Worm (Caenorhabditis elegans): ENCODE results near the gene tig-3.

- TF ChIP-seq ama-1 (optimal IDR thresholded peaks at IDR 0.05) (no peak), B0310.2 (tag; optimal IDR thresholded peaks at IDR 0.05) (no peak), aly-1 (tag; optimal IDR thresholded peaks at IDR 0.05) (no peak), sea-1 (GFP tag; conservative IDR thresholded peaks at IDR 0.05) (no peak), tbx-37 (GFP tag; conservative IDR thresholded peaks at IDR 0.05) (no peak), flt-1 (GFP tag; IDR thresholded peaks at IDR 0.05) (no peak), tra-4 (tag; optimal IDR thresholded peaks at IDR 0.05) (no peak), hnd-1 (tag; optimal IDR thresholded peaks at IDR 0.05) (no peak), tbx-11 (GFP tag; IDR thresholded peaks at IDR 0.05) (no peak)
Measured at ce11 chrII:15209309-15209708, 42.3 kb downstream of the tig-3 start.
